Worm (Caenorhabditis elegans) whole organism, late embryonic: ENCODE data around the gene ril-1.

ENCODE experiments used
- C08G9.2 ChIP-seq: sonication (generic microtip); optimal IDR thresholded peaks from 2 replicates; lab custom pipeline; 2016; ENCODE audit warnings: mild to moderate bottlenecking, missing genetic modification characterization, moderate library complexity, missing compliant biosample characterization
- C38D4.7 ChIP-seq: fragments of 200-800 bp; sonication (Bioruptor generic); optimal IDR thresholded peaks from 2 replicates; lab custom pipeline; 2018; ENCODE audit warnings: mild to moderate bottlenecking, missing genetic modification characterization, moderate library complexity, missing compliant biosample characterization
- F13H6.1 ChIP-seq: sonication (generic microtip); optimal IDR thresholded peaks from 2 replicates; lab custom pipeline; 2016; ENCODE audit warnings: missing genetic modification characterization, missing compliant biosample characterization
- Y22D7AL.16 ChIP-seq: sonication (generic microtip); optimal IDR thresholded peaks from 2 replicates; lab custom pipeline; 2016; ENCODE audit warnings: missing genetic modification characterization, missing compliant biosample characterization
- ahr-1 ChIP-seq: sonication (generic microtip); optimal IDR thresholded peaks from 2 replicates; lab custom pipeline; 2016; ENCODE audit warnings: missing genetic modification characterization, missing compliant biosample characterization
- ceh-14 ChIP-seq: sonication (generic microtip); optimal IDR thresholded peaks from 2 replicates; lab custom pipeline; 2016; ENCODE audit warnings: missing genotype, missing genetic modification characterization, missing compliant biosample characterization
- ceh-30 ChIP-seq: fragments of 150-350 bp; optimal IDR thresholded peaks from 2 replicates; lab custom pipeline; 2014; ENCODE audit warnings: missing biosample characterization, missing genetic modification characterization
- ceh-31 ChIP-seq: sonication (generic microtip); optimal IDR thresholded peaks from 2 replicates; lab custom pipeline; 2016; ENCODE audit warnings: missing genetic modification characterization, missing compliant biosample characterization
- ceh-34 ChIP-seq: sonication (generic microtip); optimal IDR thresholded peaks from 2 replicates; lab custom pipeline; 2016; ENCODE audit warnings: mild to moderate bottlenecking, missing genetic modification characterization, missing compliant biosample characterization
- ceh-45 ChIP-seq: fragments of 200-800 bp; sonication (Bioruptor generic); IDR thresholded peaks from 2 replicates; pipeline ENCODE4 v1.3.6; 2022; ENCODE audit warnings: missing genetic modification reagents, missing genetic modification characterization, missing compliant biosample characterization
- ceh-48 ChIP-seq: sonication (generic microtip); optimal IDR thresholded peaks from 2 replicates; lab custom pipeline; 2016; ENCODE audit warnings: missing genetic modification characterization, inconsistent platforms, missing compliant biosample characterization
- ceh-6 ChIP-seq: fragments of 200-800 bp; sonication (Bioruptor generic); optimal IDR thresholded peaks from 2 replicates; lab custom pipeline; 2018; ENCODE audit warnings: mild to moderate bottlenecking, missing genetic modification characterization, missing compliant biosample characterization
- elt-2 ChIP-seq: sonication (generic microtip); optimal IDR thresholded peaks from 2 replicates; lab custom pipeline; 2016; ENCODE audit warnings: missing genetic modification reagents, missing genetic modification characterization, missing compliant biosample characterization
- elt-4 ChIP-seq: sonication (generic microtip); optimal IDR thresholded peaks from 2 replicates; lab custom pipeline; 2016; ENCODE audit warnings: missing genetic modification characterization, missing compliant biosample characterization
- ets-4 ChIP-seq: sonication (generic microtip); optimal IDR thresholded peaks from 2 replicates; lab custom pipeline; 2016; ENCODE audit warnings: missing genetic modification characterization, missing compliant biosample characterization
- gmeb-2 ChIP-seq: sonication (generic microtip); optimal IDR thresholded peaks from 2 replicates; lab custom pipeline; 2016; ENCODE audit warnings: missing genetic modification characterization, inconsistent platforms, missing compliant biosample characterization
- hlh-13 ChIP-seq: fragments of 200-800 bp; sonication (Bioruptor generic); optimal IDR thresholded peaks from 2 replicates; lab custom pipeline; 2018; ENCODE audit warnings: mild to moderate bottlenecking, missing genetic modification characterization, missing compliant biosample characterization
- lim-6 ChIP-seq: sonication (generic microtip); optimal IDR thresholded peaks from 2 replicates; lab custom pipeline; 2016; ENCODE audit warnings: missing genetic modification characterization, missing compliant biosample characterization
- nfya-1 ChIP-seq: sonication (generic microtip); optimal IDR thresholded peaks from 2 replicates; lab custom pipeline; 2017; ENCODE audit warnings: missing genetic modification characterization, mild to moderate bottlenecking, missing compliant biosample characterization, antibody characterized with exemption, moderate library complexity
- npax-4 ChIP-seq: sonication (generic microtip); optimal IDR thresholded peaks from 2 replicates; lab custom pipeline; 2016; ENCODE audit warnings: missing genetic modification characterization, missing compliant biosample characterization
- odd-2 ChIP-seq: sonication (generic microtip); optimal IDR thresholded peaks from 2 replicates; lab custom pipeline; 2017; ENCODE audit warnings: antibody characterized with exemption, mild to moderate bottlenecking, missing genetic modification characterization, missing compliant biosample characterization
- pat-9 ChIP-seq: fragments of 200-800 bp; sonication (Bioruptor generic); optimal IDR thresholded peaks from 2 replicates; lab custom pipeline; 2018; ENCODE audit warnings: mild to moderate bottlenecking, missing genetic modification characterization, moderate library complexity, missing compliant biosample characterization
- pax-1 ChIP-seq: fragments of 150-350 bp; optimal IDR thresholded peaks from 2 replicates; lab custom pipeline; 2014; ENCODE audit warnings: missing biosample characterization, missing genetic modification characterization
- ref-2 ChIP-seq: sonication (generic microtip); optimal IDR thresholded peaks from 2 replicates; lab custom pipeline; 2016; ENCODE audit warnings: missing genetic modification characterization, missing compliant biosample characterization
- sdc-2 ChIP-seq: sonication (generic microtip); optimal IDR thresholded peaks from 2 replicates; lab custom pipeline; 2016; ENCODE audit warnings: missing genotype, missing genetic modification characterization, missing compliant biosample characterization
- sox-2 ChIP-seq: fragments of 200-800 bp; sonication (Bioruptor generic); IDR thresholded peaks from 2 replicates; pipeline ENCODE4 v1.3.6; 2022; ENCODE audit warnings: missing genetic modification reagents, missing genetic modification characterization, missing compliant biosample characterization
- syd-9 ChIP-seq: sonication (generic microtip); optimal IDR thresholded peaks from 2 replicates; lab custom pipeline; 2016; ENCODE audit warnings: mild to moderate bottlenecking, missing genetic modification characterization, moderate library complexity, missing compliant biosample characterization
- tbx-2 ChIP-seq: sonication (generic microtip); optimal IDR thresholded peaks from 2 replicates; lab custom pipeline; 2016; ENCODE audit warnings: missing genetic modification characterization, missing compliant biosample characterization
- tbx-7 ChIP-seq: sonication (generic microtip); optimal IDR thresholded peaks from 2 replicates; lab custom pipeline; 2016; ENCODE audit warnings: missing genotype, missing genetic modification characterization, missing compliant biosample characterization
- ttx-3 ChIP-seq: sonication (generic microtip); optimal IDR thresholded peaks from 2 replicates; lab custom pipeline; 2016; ENCODE audit warnings: missing genetic modification reagents, missing genetic modification characterization, missing compliant biosample characterization
- unc-42 ChIP-seq: sonication (generic microtip); optimal IDR thresholded peaks from 2 replicates; lab custom pipeline; 2016; ENCODE audit warnings: missing genotype, missing genetic modification characterization, missing compliant biosample characterization
- unc-55 ChIP-seq: sonication (generic microtip); optimal IDR thresholded peaks from 2 replicates; lab custom pipeline; 2017; ENCODE audit warnings: missing biosample characterization, missing genetic modification reagents, missing genetic modification characterization
- zip-5 ChIP-seq: sonication (generic microtip); optimal IDR thresholded peaks from 2 replicates; lab custom pipeline; 2016; ENCODE audit warnings: missing genetic modification characterization, missing compliant biosample characterization

The ril-1 gene

DNA sequence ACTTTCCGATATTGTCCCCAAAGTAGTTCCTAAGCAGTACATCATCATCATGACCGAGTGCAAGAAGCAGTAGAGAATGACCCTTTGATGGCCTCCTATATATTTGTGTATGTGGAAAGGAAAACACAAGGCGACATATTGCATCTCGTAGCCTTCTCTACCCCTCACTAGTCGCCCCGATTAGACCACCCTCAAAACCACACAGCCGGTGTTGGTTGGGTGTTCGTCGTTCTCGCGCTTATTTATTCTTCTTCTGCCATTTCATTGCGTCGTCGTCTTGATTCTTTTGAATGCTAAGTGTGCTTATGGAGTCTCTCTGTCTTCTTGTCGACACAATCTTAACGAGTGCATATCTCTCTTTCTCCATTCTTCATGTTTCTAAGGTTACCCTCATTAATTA is 25.7 kb downstream of the ril-1 start:
- TF ChIP-seq ceh-34 (tag; lab: Kevin White, UChicago) (peak; percentile 18), elt-2 (tag; lab: Kevin White, UChicago) (peak; percentile 29), ceh-31 (tag; lab: Kevin White, UChicago) (peak; percentile 29), syd-9 (tag; lab: Kevin White, UChicago) (no peak), nfya-1 (tag; lab: Kevin White, UChicago) (peak; percentile 32), sox-2 (GFP tag; lab: Robert Waterston, UW) (no peak), tbx-2 (tag; lab: Kevin White, UChicago) (peak; percentile 40)

DNA sequence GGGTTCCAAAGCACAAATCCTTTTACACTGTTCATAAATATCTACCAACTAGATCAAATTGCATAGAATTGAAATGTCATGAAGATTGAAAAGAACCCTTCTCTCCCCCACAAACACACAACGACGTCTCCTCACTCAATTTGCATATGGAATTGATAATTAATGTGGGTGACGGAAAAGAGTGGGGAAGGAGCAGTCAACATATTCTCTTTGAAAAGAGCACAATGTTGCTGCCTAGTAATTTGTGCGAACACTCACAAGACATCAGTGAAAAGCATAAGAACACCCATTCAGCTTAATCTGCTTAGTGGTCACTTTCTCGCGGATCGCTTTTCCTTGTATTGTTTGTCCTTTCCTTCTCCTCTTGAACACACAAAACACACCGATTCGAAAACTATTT is 27.5 kb downstream of the ril-1 start:
- TF ChIP-seq tbx-7 (tag; lab: Kevin White, UChicago): no peak
- no peak for TF ChIP-seq ttx-3
- peak; percentile 74 for TF ChIP-seq unc-42 (tag; lab: Kevin White, UChicago)
- TF ChIP-seq unc-55 (GFP tag; lab: Kevin White, UChicago): no peak
- TF ChIP-seq zip-5 (tag; lab: Kevin White, UChicago): no peak
- no peak for TF ChIP-seq ahr-1
- peak; percentile 20 for TF ChIP-seq ceh-31 (tag; lab: Kevin White, UChicago)
- TF ChIP-seq hlh-13 (GFP tag; lab: Kevin White, UChicago): no peak
- TF ChIP-seq nfya-1 (tag; lab: Kevin White, UChicago): no peak
- no peak for TF ChIP-seq ceh-14 (tag; lab: Kevin White, UChicago)
- no peak for TF ChIP-seq C38D4.7 (GFP tag; lab: Kevin White, UChicago)
- TF ChIP-seq ceh-6 (GFP tag; lab: Kevin White, UChicago): peak; percentile 40
- TF ChIP-seq C08G9.2 (tag; lab: Kevin White, UChicago): no peak
- no peak for TF ChIP-seq F13H6.1 (tag; lab: Kevin White, UChicago)
- no peak for TF ChIP-seq sdc-2 (tag; lab: Kevin White, UChicago)
- TF ChIP-seq odd-2 (tag; lab: Kevin White, UChicago): no peak
- TF ChIP-seq elt-4: no peak
- no peak for TF ChIP-seq lim-6 (tag; lab: Kevin White, UChicago)
- TF ChIP-seq Y22D7AL.16 (tag; lab: Kevin White, UChicago): no peak
- no peak for TF ChIP-seq ref-2

DNA sequence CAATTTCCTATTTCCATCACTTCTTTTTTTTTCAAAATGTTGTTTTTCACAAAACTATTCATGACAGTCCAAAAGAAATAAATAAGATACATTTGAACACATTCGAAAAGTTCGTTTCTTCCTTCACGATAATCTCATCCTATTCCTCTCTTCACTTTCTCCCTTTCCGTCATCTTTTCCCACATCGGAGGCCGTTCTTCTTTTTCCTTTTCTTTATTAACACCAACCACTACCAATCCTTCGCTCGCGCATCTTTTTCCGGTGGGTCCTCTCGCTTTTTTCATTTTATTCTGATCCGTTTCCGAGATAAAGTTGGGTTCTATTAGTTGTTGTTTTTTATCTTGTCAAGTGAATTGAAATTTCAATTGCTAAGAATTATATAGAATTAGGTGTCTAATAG is 28.4 kb downstream of the ril-1 start:
- TF ChIP-seq sox-2 (GFP tag; lab: Robert Waterston, UW): no peak
- TF ChIP-seq ceh-45: no peak
- no peak for TF ChIP-seq gmeb-2 (tag; lab: Kevin White, UChicago)

DNA sequence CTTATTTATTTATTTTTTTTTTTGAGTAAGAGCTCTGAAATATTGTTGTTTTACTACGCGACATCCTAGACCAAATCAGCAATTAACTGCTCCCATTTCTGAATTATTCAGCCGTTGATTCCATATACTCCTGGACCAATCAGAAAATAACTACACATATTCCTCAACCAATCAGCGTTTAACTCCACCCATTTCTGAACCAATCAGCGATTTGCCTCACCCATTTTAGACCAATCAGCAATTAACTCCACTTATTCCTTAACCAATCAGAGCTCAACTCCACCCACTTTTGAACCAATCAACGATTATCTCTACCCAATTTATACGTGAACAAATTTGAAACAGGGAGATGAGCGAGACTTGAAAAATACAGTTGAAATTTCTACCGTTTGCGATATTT is 30.3 kb downstream of the ril-1 start:
- no peak for TF ChIP-seq ets-4 (tag; lab: Kevin White, UChicago)
- TF ChIP-seq nfya-1 (tag; lab: Kevin White, UChicago): peak; percentile 84
- TF ChIP-seq pax-1: no peak

DNA sequence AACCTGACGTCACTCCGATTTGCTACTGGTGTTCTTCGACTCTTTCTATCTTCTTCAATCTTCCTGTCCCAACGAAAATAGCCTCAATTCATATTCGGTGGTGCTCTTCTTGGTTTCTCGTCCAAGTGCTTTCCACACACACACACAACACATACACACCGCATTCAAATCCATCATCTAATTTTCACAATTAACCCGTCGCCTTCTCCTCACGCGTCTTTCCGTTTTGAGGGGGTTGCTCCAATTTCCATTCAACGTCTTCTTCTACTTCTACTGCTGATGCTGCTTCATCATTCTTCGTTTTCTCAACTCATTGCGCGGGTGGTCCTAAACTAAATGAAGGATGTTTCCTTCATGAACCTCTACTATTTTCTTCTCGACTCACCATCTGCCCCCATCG is 32.8 kb downstream of the ril-1 start:
- TF ChIP-seq ceh-31 (tag; lab: Kevin White, UChicago) (peak; percentile 24), tbx-2 (tag; lab: Kevin White, UChicago) (peak; percentile 46), ceh-14 (tag; lab: Kevin White, UChicago) (peak; percentile 35), ceh-30 (tag; lab: Kevin White, UChicago) (no peak), C08G9.2 (tag; lab: Kevin White, UChicago) (peak; percentile 23), ceh-48 (no peak), sox-2 (GFP tag; lab: Robert Waterston, UW) (no peak), pat-9 (tag; lab: Kevin White, UChicago) (no peak), unc-42 (tag; lab: Kevin White, UChicago) (peak; percentile 87), npax-4 (tag; lab: Kevin White, UChicago) (no peak), elt-2 (tag; lab: Kevin White, UChicago) (no peak)
